Fruit fly (Drosophila melanogaster): ENCODE results near the gene Gapdh2.

Gene Gapdh2

DNA sequence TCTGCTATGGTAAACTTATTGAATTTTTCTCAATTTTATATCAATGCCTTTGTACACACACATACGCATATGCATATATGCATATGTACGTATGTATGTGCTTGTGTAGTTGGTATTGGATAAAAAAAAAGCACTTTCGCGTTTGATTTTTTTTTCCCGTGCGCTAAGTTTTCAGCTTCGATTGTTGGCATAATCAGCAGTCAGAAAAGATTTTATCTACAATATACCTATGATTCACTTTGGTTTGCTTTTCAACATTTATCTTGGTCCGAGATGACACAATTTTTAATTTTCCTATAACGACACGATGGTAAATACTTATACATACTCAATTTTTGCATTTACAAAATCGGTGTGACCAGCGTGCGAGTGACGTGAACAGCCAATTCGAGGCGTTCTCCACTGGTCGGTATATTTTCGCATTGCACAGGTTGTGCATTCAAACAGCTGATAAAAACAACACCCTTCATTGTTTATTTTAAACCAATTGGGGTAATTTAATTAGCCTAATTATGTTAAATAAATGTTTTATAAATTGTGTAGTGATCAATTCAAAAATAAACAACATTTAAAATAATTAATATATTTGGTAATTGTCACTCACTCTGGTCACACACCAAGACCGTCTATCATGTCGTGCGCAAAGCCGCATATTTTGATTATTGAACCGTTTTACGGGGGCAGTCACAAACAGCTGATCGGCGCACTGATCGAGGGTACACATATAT, 15.0 kb upstream of the Gapdh2 start, which contains the start of the genes UBL3 and CG15914 (continued):
- TF ChIP-seq CG16813 (GFP tag; IDR thresholded peaks at IDR 0.05; ENCODE audit: partially characterized antibody): 0 out of 3 replicates have a peak, but pooled peaks have one; percentile 7
- no peak for TF ChIP-seq CG42726 (GFP tag; IDR thresholded peaks at IDR 0.05; ENCODE audit: partially characterized antibody)
- TF ChIP-seq CG8290 (GFP tag; optimal IDR thresholded peaks at IDR 0.05): no peak
- peak in 1 of 2 experiments; percentile 9 for TF ChIP-seq CG8290 (tag; optimal IDR thresholded peaks at IDR 0.05)
- peak; percentile 60 for TF ChIP-seq E2f2 (GFP tag; IDR thresholded peaks at IDR 0.05)
- TF ChIP-seq stwl (tag; optimal IDR thresholded peaks at IDR 0.05): peak; percentile 45
- TF ChIP-seq ssp (GFP tag; IDR thresholded peaks at IDR 0.05): no peak
- TF ChIP-seq CG13424 (tag; optimal IDR thresholded peaks at IDR 0.05): peak; percentile 6
- peak; percentile 24 for TF ChIP-seq Max (GFP tag; optimal IDR thresholded peaks at IDR 0.05)
- TF ChIP-seq CG10366 (GFP tag; IDR thresholded peaks at IDR 0.05): no peak
- peak; percentile 81 for TF ChIP-seq gfzf (GFP tag; optimal IDR thresholded peaks at IDR 0.05)
- peak; percentile 57 for TF ChIP-seq phol (tag; optimal IDR thresholded peaks at IDR 0.05)
- no peak for TF ChIP-seq toy (GFP tag; IDR thresholded peaks at IDR 0.05)
- peak; percentile 81 for TF ChIP-seq CG2116 (GFP tag; optimal IDR thresholded peaks at IDR 0.05)
- no peak for TF ChIP-seq sima (GFP tag; optimal IDR thresholded peaks at IDR 0.05)
- peak; percentile 57 for TF ChIP-seq CG12391 (tag; optimal IDR thresholded peaks at IDR 0.05)
- TF ChIP-seq crp (GFP tag; optimal IDR thresholded peaks at IDR 0.05): peak; percentile 44 to 89
- peak; percentile 9 for TF ChIP-seq zen (tag; optimal IDR thresholded peaks at IDR 0.05)
- peak; percentile 40 for TF ChIP-seq nmo (GFP tag; optimal IDR thresholded peaks at IDR 0.05)
- TF ChIP-seq twi (tag; optimal IDR thresholded peaks at IDR 0.05): peak; percentile 14
- no peak for TF ChIP-seq Abd-B (GFP tag; optimal IDR thresholded peaks at IDR 0.05)
- no peak for TF ChIP-seq bab2 (GFP tag; optimal IDR thresholded peaks at IDR 0.05)
- no peak for TF ChIP-seq CG8478 (optimal IDR thresholded peaks at IDR 0.05)
- TF ChIP-seq Dll (GFP tag; IDR thresholded peaks at IDR 0.05; ENCODE audit: partially characterized antibody): 0 out of 4 replicates have a peak, but pooled peaks have one; percentile 32
- no peak for TF ChIP-seq Fer1 (GFP tag; optimal IDR thresholded peaks at IDR 0.05)
- no peak for TF ChIP-seq CG43689 (GFP tag; IDR thresholded peaks at IDR 0.05)
- no peak for TF ChIP-seq CG7839 (tag; optimal IDR thresholded peaks at IDR 0.05)
- TF ChIP-seq kay (GFP tag; optimal IDR thresholded peaks at IDR 0.05): no peak
- TF ChIP-seq Sin3A (optimal IDR thresholded peaks at IDR 0.05): peak; percentile 67
- peak in 1 of 3 experiments; percentile 13 for TF ChIP-seq Stat92E (GFP tag; optimal IDR thresholded peaks at IDR 0.05)
- TF ChIP-seq Atf-2 (GFP tag; optimal IDR thresholded peaks at IDR 0.05): no peak
- TF ChIP-seq ase (GFP tag; IDR thresholded peaks at IDR 0.05): no peak
- TF ChIP-seq CG10462 (GFP tag; optimal IDR thresholded peaks at IDR 0.05): no peak
- TF ChIP-seq CG31365 (tag; optimal IDR thresholded peaks at IDR 0.05): no peak
- no peak for TF ChIP-seq fu2 (GFP tag; optimal IDR thresholded peaks at IDR 0.05)
- peak; percentile 67 for TF ChIP-seq MTF-1 (GFP tag; optimal IDR thresholded peaks at IDR 0.05; ENCODE audit: borderline replicate concordance)
- no peak for TF ChIP-seq CG4360 (GFP tag; IDR thresholded peaks at IDR 0.05)
- peak; percentile 92 for TF ChIP-seq CG32767 (GFP tag; IDR thresholded peaks at IDR 0.05)
- TF ChIP-seq danr (GFP tag; IDR thresholded peaks at IDR 0.05): no peak
- TF ChIP-seq lola (GFP tag; optimal IDR thresholded peaks at IDR 0.05): peak in 1 of 3 experiments; percentile 4
- peak; percentile 91 for TF ChIP-seq sqz (GFP tag; optimal IDR thresholded peaks at IDR 0.05)
- 0 out of 3 replicates have a peak, but pooled peaks have one; percentile 22 for TF ChIP-seq CG7357 (GFP tag; IDR thresholded peaks at IDR 0.05)
- TF ChIP-seq insv (GFP tag; optimal IDR thresholded peaks at IDR 0.05): peak in 1 of 2 experiments; percentile 34
- TF ChIP-seq CG14860 (GFP tag; IDR thresholded peaks at IDR 0.05; ENCODE audit: partially characterized antibody): no peak
- no peak for TF ChIP-seq D19B (GFP tag; optimal IDR thresholded peaks at IDR 0.05)
- TF ChIP-seq Taf1 (GFP tag; IDR thresholded peaks at IDR 0.05): no peak
- TF ChIP-seq CG9797 (GFP tag; optimal IDR thresholded peaks at IDR 0.05): peak; percentile 95
- TF ChIP-seq bsh (GFP tag; optimal IDR thresholded peaks at IDR 0.05): no peak
- no peak for TF ChIP-seq ranshi (GFP tag; IDR thresholded peaks at IDR 0.05)
